Worm (Caenorhabditis elegans): ENCODE measurements around the gene pqn-18.

DNA sequence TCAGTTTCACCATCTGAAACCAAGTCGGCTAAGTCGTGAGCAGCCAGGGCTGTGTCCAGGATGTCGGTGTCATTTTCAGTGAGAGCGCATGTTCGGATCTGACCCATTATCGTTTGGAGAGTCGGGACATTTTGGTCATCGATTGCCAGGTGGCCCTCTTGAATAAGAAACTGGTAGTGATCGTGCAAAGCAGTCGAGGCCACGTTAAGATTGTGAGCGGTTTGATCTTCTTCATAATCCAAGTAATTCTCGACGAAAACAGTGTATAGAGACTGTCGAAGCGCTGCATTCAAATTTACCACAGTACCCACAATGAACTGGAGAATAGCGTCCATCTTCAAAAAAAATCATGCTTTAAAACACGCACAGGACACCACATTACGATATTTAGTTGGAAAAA is 45.1 kb upstream of the pqn-18 start, which contains the start of gene T14G8.6:
- TF ChIP-seq egl-27 (tag; optimal IDR thresholded peaks at IDR 0.05): no peak
- no peak for TF ChIP-seq lin-14 (GFP tag; optimal IDR thresholded peaks at IDR 0.05)
